Worm (Caenorhabditis elegans) whole organism, L4/young adult: ENCODE data around the gene npr-24.

ENCODE experiments used
- W03F9.2 ChIP-seq: fragments of 150-350 bp; optimal IDR thresholded peaks from 2 replicates; lab custom pipeline; 2014; ENCODE audit warnings: missing biosample characterization, missing genetic modification characterization
- dao-5 ChIP-seq: sonication (generic microtip); optimal IDR thresholded peaks from 2 replicates; lab custom pipeline; 2016; ENCODE audit warnings: missing genotype, missing genetic modification characterization, moderate library complexity, missing compliant biosample characterization
- him-1 ChIP-seq: sonication (generic microtip); optimal IDR thresholded peaks from 2 replicates; lab custom pipeline; 2016; ENCODE audit warnings: missing genotype, missing genetic modification reagents, missing genetic modification characterization, missing compliant biosample characterization

DNA sequence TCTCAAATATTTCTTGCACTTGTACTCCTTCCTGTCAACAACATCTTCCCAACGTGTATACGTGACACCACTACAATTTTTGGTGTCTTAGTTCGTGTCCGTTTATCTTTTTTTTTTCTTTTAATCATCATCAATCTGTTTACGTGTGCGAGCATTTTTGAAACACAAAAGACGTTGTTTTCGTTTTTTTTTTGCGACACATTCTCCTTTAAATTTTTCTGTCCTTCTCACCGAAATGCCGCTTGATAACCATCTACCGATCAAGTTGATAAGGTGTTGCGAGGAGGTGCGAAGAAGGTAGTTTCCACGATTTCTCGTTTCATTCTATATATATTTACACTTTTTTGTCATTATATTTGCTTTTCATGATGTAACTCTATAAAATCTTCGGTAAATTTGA is 23.9 kb upstream of the npr-24 start:
- no peak for TF ChIP-seq W03F9.2 (tag; lab: Kevin White, UChicago)
- no peak for TF ChIP-seq dao-5 (tag; lab: Kevin White, UChicago)
- TF ChIP-seq him-1 (tag; lab: Kevin White, UChicago), result no peak
